Fruit fly (Drosophila melanogaster): ENCODE measurements around the gene CG16952.

The CG16952 gene

dm6 chrX:15870777-15871757 is 1.1 kb downstream of the CG16952 start (continued):
- TF ChIP-seq CG4404 (GFP tag; IDR thresholded peaks at IDR 0.05), result no peak
- no peak for TF ChIP-seq Bgb (GFP tag; IDR thresholded peaks at IDR 0.05; ENCODE audit: partially characterized antibody)
- no peak for TF ChIP-seq sna (GFP tag; IDR thresholded peaks at IDR 0.05; ENCODE audit: partially characterized antibody)
- TF ChIP-seq tup (GFP tag; optimal IDR thresholded peaks at IDR 0.05), result peak; percentile 19
- TF ChIP-seq Oaz (GFP tag; IDR thresholded peaks at IDR 0.05), result no peak
- peak; percentile 28 for TF ChIP-seq NC2β (GFP tag; optimal IDR thresholded peaks at IDR 0.05)
- TF ChIP-seq CG7556 (GFP tag; optimal IDR thresholded peaks at IDR 0.05), result peak; percentile 69
- no peak for TF ChIP-seq CG9932 (GFP tag; IDR thresholded peaks at IDR 0.05)
- TF ChIP-seq trh (GFP tag; optimal IDR thresholded peaks at IDR 0.05), result peak; percentile 25
- TF ChIP-seq CG6813 (GFP tag; optimal IDR thresholded peaks at IDR 0.05), result peak; percentile 88
- peak; percentile 92 for TF ChIP-seq CG34376 (GFP tag; optimal IDR thresholded peaks at IDR 0.05)
- no peak for TF ChIP-seq exex (tag; optimal IDR thresholded peaks at IDR 0.05)
- peak; percentile 59 for TF ChIP-seq cwo (GFP tag; optimal IDR thresholded peaks at IDR 0.05)
- peak; percentile 60 for TF ChIP-seq ash1 (GFP tag; optimal IDR thresholded peaks at IDR 0.05)
- peak; percentile 69 for TF ChIP-seq CG17385 (GFP tag; optimal IDR thresholded peaks at IDR 0.05)
- no peak for TF ChIP-seq CG16813 (GFP tag; IDR thresholded peaks at IDR 0.05; ENCODE audit: partially characterized antibody)
- peak; percentile 31 for TF ChIP-seq kay (GFP tag; optimal IDR thresholded peaks at IDR 0.05)
- peak; percentile 47 for TF ChIP-seq CG13624 (GFP tag; optimal IDR thresholded peaks at IDR 0.05)
- TF ChIP-seq hkb (optimal IDR thresholded peaks at IDR 0.05), result no peak
- TF ChIP-seq hkb (GFP tag; IDR thresholded peaks at IDR 0.05), result peak; percentile 79
- TF ChIP-seq D (optimal IDR thresholded peaks at IDR 0.05), result no peak
- peak; percentile 49 for TF ChIP-seq D (GFP tag; optimal IDR thresholded peaks at IDR 0.05)
- TF ChIP-seq YL-1 (GFP tag; optimal IDR thresholded peaks at IDR 0.05), result peak; percentile 37
- TF ChIP-seq ken (GFP tag; IDR thresholded peaks at IDR 0.05), result no peak
- TF ChIP-seq CG13296 (GFP tag; optimal IDR thresholded peaks at IDR 0.05), result peak; percentile 94
- TF ChIP-seq en (GFP tag; optimal IDR thresholded peaks at IDR 0.05), result no peak
- TF ChIP-seq CG11398 (GFP tag; optimal IDR thresholded peaks at IDR 0.05), result peak; percentile 31
- no peak for TF ChIP-seq dm (GFP tag; optimal IDR thresholded peaks at IDR 0.05)
- TF ChIP-seq Camta (GFP tag; optimal IDR thresholded peaks at IDR 0.05), result peak; percentile 41
- peak; percentile 43 for TF ChIP-seq ssp (GFP tag; IDR thresholded peaks at IDR 0.05)
- TF ChIP-seq vvl (GFP tag; IDR thresholded peaks at IDR 0.05), result peak; percentile 49; the same call in 1 of the 2 replicates
- no peak for TF ChIP-seq Atf3 (GFP tag; optimal IDR thresholded peaks at IDR 0.05)
- TF ChIP-seq z (GFP tag; IDR thresholded peaks at IDR 0.05), result no peak
- TF ChIP-seq CG6683 (GFP tag; optimal IDR thresholded peaks at IDR 0.05), result peak; percentile 74
- TF ChIP-seq HmgZ (tag; optimal IDR thresholded peaks at IDR 0.05), result peak; percentile 80
- no peak for TF ChIP-seq Dad (GFP tag; optimal IDR thresholded peaks at IDR 0.05)
- TF ChIP-seq chinmo (GFP tag; IDR thresholded peaks at IDR 0.05; ENCODE audit: partially characterized antibody), result no peak
- TF ChIP-seq CG32767 (GFP tag; IDR thresholded peaks at IDR 0.05), result peak; percentile 16; the same call in 1 of the 2 replicates

dm6 chrX:15874437-15874836 is 4.5 kb downstream of the CG16952 start:
- TF ChIP-seq Fer2 (tag; optimal IDR thresholded peaks at IDR 0.05), result no peak
- no peak for TF ChIP-seq tin (GFP tag; optimal IDR thresholded peaks at IDR 0.05)
- TF ChIP-seq CG12744 (GFP tag; optimal IDR thresholded peaks at IDR 0.05), result no peak
- no peak for TF ChIP-seq Stat92E (GFP tag; optimal IDR thresholded peaks at IDR 0.05)
- TF ChIP-seq sens-2 (GFP tag; IDR thresholded peaks at IDR 0.05), result no peak
- no peak for TF ChIP-seq hkb (optimal IDR thresholded peaks at IDR 0.05)
- TF ChIP-seq hkb (GFP tag; IDR thresholded peaks at IDR 0.05), result no peak
- TF ChIP-seq CG32532 (GFP tag; IDR thresholded peaks at IDR 0.05), result no peak
- TF ChIP-seq CG32772 (GFP tag; IDR thresholded peaks at IDR 0.05), result no peak
- TF ChIP-seq CG7271 (tag; optimal IDR thresholded peaks at IDR 0.05), result no peak

Measured in whole organism, embryonic.